Worm (Caenorhabditis elegans): ENCODE results near the gene W09D10.5.

DNA sequence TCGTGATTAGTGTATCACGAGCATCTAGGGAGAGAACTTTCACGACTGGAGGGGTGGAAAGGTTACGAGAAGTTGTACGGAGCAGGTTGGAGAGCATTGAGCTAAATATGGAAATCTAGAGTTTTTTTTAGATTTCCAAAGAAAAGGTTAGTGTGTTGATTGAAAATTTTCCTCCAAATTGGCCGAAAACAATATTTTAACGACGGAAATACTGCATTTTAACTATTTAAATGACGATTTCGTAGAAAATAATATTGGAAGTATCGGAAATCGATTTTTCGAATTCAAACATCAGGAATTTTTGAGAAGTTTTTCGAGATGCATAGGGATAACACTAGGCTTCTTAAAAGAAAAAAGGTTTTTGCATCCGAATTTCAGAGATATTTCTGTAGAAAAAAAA lies 47.1 kb upstream of the W09D10.5 start, which contains the start of gene K01G5.10:
- TF ChIP-seq ref-1 (GFP tag; conservative IDR thresholded peaks at IDR 0.05) (no peak), ztf-23 (GFP tag; IDR thresholded peaks at IDR 0.05) (no peak), flt-1 (GFP tag; IDR thresholded peaks at IDR 0.05) (no peak), T22C8.4 (GFP tag; IDR thresholded peaks at IDR 0.05) (no peak)

All from whole organism, midembryonic.